Fruit fly (Drosophila melanogaster) whole organism, wandering third instar larva: ENCODE measurements around the gene Ada3.

Experiments
- Abd-B ChIP-seq: fragments of >200 bp; optimal IDR thresholded peaks from 2 replicates; lab custom pipeline; 2017; ENCODE audit warnings: missing biosample characterization, missing genetic modification characterization
- CG32264 ChIP-seq: fragments of 200-800 bp; sonication (Bioruptor generic); optimal IDR thresholded peaks from 2 replicates; lab custom pipeline; 2016; ENCODE audit warnings: missing biosample characterization, missing genetic modification characterization
- OdsH ChIP-seq: fragments of 200-800 bp; sonication (Bioruptor generic); optimal IDR thresholded peaks from 2 replicates; lab custom pipeline; 2016; ENCODE audit warnings: missing biosample characterization, mild to moderate bottlenecking, missing genetic modification characterization
- dl ChIP-seq, 2 experiments: fragments of 175-275, 200-275 bp in 1 of 2; fragments of 200-275 bp in 1 of 2; sonication (Bioruptor generic); optimal IDR thresholded peaks; lab custom pipeline; 2018; ENCODE audit warnings: mild to moderate bottlenecking in 2 of 2, missing biosample characterization in 2 of 2, missing genetic modification characterization in 2 of 2, moderate library complexity in 2 of 2; ENCODE audit not compliant: partially characterized antibody in 2 of 2, insufficient read depth in 1 of 2
- fru ChIP-seq: fragments of 200-800 bp; sonication (Bioruptor generic); optimal IDR thresholded peaks from 3 replicates; lab custom pipeline; 2016; ENCODE audit warnings: missing biosample characterization, mild to moderate bottlenecking, missing genetic modification characterization
- pan ChIP-seq: fragments of >200 bp; optimal IDR thresholded peaks from 2 replicates; lab custom pipeline; 2017
- psq ChIP-seq: fragments of 200-800 bp; sonication (Bioruptor generic); optimal IDR thresholded peaks from 3 replicates; lab custom pipeline; 2017; ENCODE audit warnings: missing biosample characterization, mild to moderate bottlenecking, missing genetic modification characterization, moderate library complexity
- rgr ChIP-seq: fragments of 200-800 bp; sonication (Bioruptor generic); optimal IDR thresholded peaks from 3 replicates; lab custom pipeline; 2016; ENCODE audit warnings: missing biosample characterization, mild to moderate bottlenecking, missing genetic modification characterization
- sage ChIP-seq: fragments of 200-800 bp; sonication (Bioruptor generic); optimal IDR thresholded peaks from 2 replicates; lab custom pipeline; 2016; ENCODE audit warnings: missing biosample characterization, mild to moderate bottlenecking, missing genetic modification characterization
- usp ChIP-seq: fragments of >200 bp; optimal IDR thresholded peaks from 2 replicates; lab custom pipeline; 2017; ENCODE audit warnings: missing biosample characterization, missing genetic modification characterization

dm6 chrX:18090333-18090732 is 4.8 kb downstream of the Ada3 start, which contains the start of gene Swt1:
- TF ChIP-seq fru (no peak), dl (GFP tag; optimal IDR thresholded peaks at IDR 0.05; lab: Kevin White, UChicago; ENCODE audit: insufficient read depth in 1 of 2, partially characterized antibody in 2 of 2) (no peak), CG32264 (GFP tag; lab: Kevin White, UChicago) (no peak), usp (GFP tag; lab: Kevin White, UChicago) (no peak), OdsH (no peak), Abd-B (GFP tag; lab: Kevin White, UChicago) (no peak), pan (lab: Kevin White, UChicago) (no peak), rgr (GFP tag; lab: Kevin White, UChicago) (no peak), sage (GFP tag; lab: Kevin White, UChicago) (no peak), psq (no peak)
